Fruit fly (Drosophila melanogaster) whole organism, prepupa: ENCODE data around the gene xit.

Experiments used
- Blimp-1 ChIP-seq: fragments of 200-800 bp; sonication (Bioruptor generic); optimal IDR thresholded peaks from 3 replicates; lab custom pipeline; 2017; ENCODE audit warnings: missing biosample characterization, missing genetic modification characterization, mild to moderate bottlenecking, moderate library complexity, missing genetic modification reagents
- CG10631 ChIP-seq: fragments of 200-800 bp; sonication (Bioruptor generic); optimal IDR thresholded peaks from 2 replicates; lab custom pipeline; 2016; ENCODE audit warnings: missing biosample characterization, missing genetic modification characterization
- CG11294 ChIP-seq: fragments of 200-800 bp; sonication (Bioruptor generic); IDR thresholded peaks from 2 replicates; pipeline ENCODE4 v1.3.6; 2022; ENCODE audit warnings: missing biosample characterization, missing genetic modification characterization
- CG15336 ChIP-seq: fragments of 200-800 bp; sonication (Bioruptor generic); IDR thresholded peaks from 2 replicates; pipeline ENCODE4 v1.3.6; 2022; ENCODE audit warnings: missing biosample characterization, missing genetic modification characterization
- CG1621 ChIP-seq: fragments of 200-800 bp; sonication (Bioruptor generic); optimal IDR thresholded peaks from 3 replicates; lab custom pipeline; 2018; ENCODE audit warnings: missing biosample characterization, mild to moderate bottlenecking, missing genetic modification characterization
- CG31627 ChIP-seq: fragments of 200-800 bp; sonication (Bioruptor generic); optimal IDR thresholded peaks from 3 replicates; lab custom pipeline; 2016; ENCODE audit warnings: missing biosample characterization, missing genetic modification characterization
- CG32006 ChIP-seq: fragments of 200-800 bp; sonication (Bioruptor generic); optimal IDR thresholded peaks from 3 replicates; lab custom pipeline; 2017; ENCODE audit warnings: missing biosample characterization, mild to moderate bottlenecking, missing genetic modification characterization
- CG34406 ChIP-seq: fragments of 200-800 bp; sonication (Bioruptor generic); optimal IDR thresholded peaks from 3 replicates; lab custom pipeline; 2016; ENCODE audit warnings: missing biosample characterization, missing genetic modification characterization
- CG3919 ChIP-seq: fragments of 200-800 bp; sonication (Bioruptor generic); optimal IDR thresholded peaks from 3 replicates; lab custom pipeline; 2016; ENCODE audit warnings: missing biosample characterization, missing genetic modification characterization
- CG4318 ChIP-seq: fragments of 200-800 bp; sonication (Bioruptor generic); optimal IDR thresholded peaks from 3 replicates; lab custom pipeline; 2017; ENCODE audit warnings: missing biosample characterization, mild to moderate bottlenecking, missing genetic modification characterization
- CG6163 ChIP-seq: fragments of 200-800 bp; sonication (Bioruptor generic); IDR thresholded peaks from 3 replicates; pipeline ENCODE4 v1.3.6; 2022; ENCODE audit warnings: missing biosample characterization, missing genetic modification characterization
- CG6792 ChIP-seq: fragments of 200-800 bp; sonication (Bioruptor generic); optimal IDR thresholded peaks from 3 replicates; lab custom pipeline; 2016; ENCODE audit warnings: missing biosample characterization, missing genetic modification characterization
- CG6854 ChIP-seq: fragments of 200-800 bp; sonication (Bioruptor generic); optimal IDR thresholded peaks from 2 replicates; lab custom pipeline; 2017; ENCODE audit warnings: missing biosample characterization, mild to moderate bottlenecking, missing genetic modification characterization
- CG7368 ChIP-seq: fragments of 200-800 bp; sonication (Bioruptor generic); optimal IDR thresholded peaks from 3 replicates; lab custom pipeline; 2016; ENCODE audit warnings: missing biosample characterization, missing genetic modification characterization
- CG8119 ChIP-seq: fragments of 200-800 bp; sonication (Bioruptor generic); IDR thresholded peaks from 3 replicates; pipeline ENCODE4 v1.3.6; 2022; ENCODE audit warnings: missing biosample characterization, missing genetic modification characterization
- CG8319 ChIP-seq: fragments of 200-800 bp; sonication (Bioruptor generic); optimal IDR thresholded peaks from 3 replicates; lab custom pipeline; 2016; ENCODE audit warnings: missing biosample characterization, missing genetic modification characterization
- CG8632 ChIP-seq: fragments of 200-800 bp; sonication (Bioruptor generic); optimal IDR thresholded peaks from 3 replicates; lab custom pipeline; 2016; ENCODE audit warnings: missing biosample characterization, missing genetic modification characterization
- CG9139 ChIP-seq: fragments of 200-800 bp; sonication (Bioruptor generic); optimal IDR thresholded peaks from 3 replicates; lab custom pipeline; 2017; ENCODE audit warnings: missing biosample characterization, mild to moderate bottlenecking, missing genetic modification characterization
- Eip75B ChIP-seq: fragments of 200-800 bp; sonication (Bioruptor generic); optimal IDR thresholded peaks from 3 replicates; lab custom pipeline; 2016; ENCODE audit warnings: missing biosample characterization, missing genetic modification characterization
- Eip78C ChIP-seq: fragments of 200-800 bp; sonication (Bioruptor generic); peaks from one replicate; lab custom pipeline; 2016; ENCODE audit warnings: missing biosample characterization, missing genetic modification characterization
- Ets21C ChIP-seq: fragments of 200-800 bp; sonication (Bioruptor generic); optimal IDR thresholded peaks from 3 replicates; lab custom pipeline; 2016; ENCODE audit warnings: missing biosample characterization, missing genetic modification characterization
- Ets96B ChIP-seq: fragments of 200-800 bp; optimal IDR thresholded peaks from 2 replicates; lab custom pipeline; 2019; ENCODE audit warnings: missing biosample characterization, mild to moderate bottlenecking, missing genetic modification characterization, moderate library complexity
- Gug ChIP-seq: fragments of 200-800 bp; sonication (Bioruptor generic); IDR thresholded peaks from 2 replicates; pipeline ENCODE4 v1.3.6; 2022; ENCODE audit warnings: missing biosample characterization, missing genetic modification characterization
- Hr38 ChIP-seq: sonication (Bioruptor generic); optimal IDR thresholded peaks from 2 replicates; lab custom pipeline; 2016; ENCODE audit warnings: missing biosample characterization, missing genetic modification characterization
- Hr4 ChIP-seq: fragments of 200-800 bp; sonication (Bioruptor generic); optimal IDR thresholded peaks from 3 replicates; lab custom pipeline; 2016; ENCODE audit warnings: missing biosample characterization, missing genetic modification characterization
- Met ChIP-seq: fragments of 200-800 bp; sonication (Bioruptor generic); optimal IDR thresholded peaks from 3 replicates; lab custom pipeline; 2016; ENCODE audit warnings: missing biosample characterization, missing genetic modification characterization
- Smox ChIP-seq: fragments of 200-800 bp; sonication (Bioruptor generic); optimal IDR thresholded peaks from 3 replicates; lab custom pipeline; 2016; ENCODE audit warnings: missing biosample characterization, missing genetic modification characterization
- Sox102F ChIP-seq: fragments of 200-800 bp; sonication (Bioruptor generic); optimal IDR thresholded peaks from 2 replicates; lab custom pipeline; 2016; ENCODE audit warnings: missing biosample characterization, mild to moderate bottlenecking, missing genetic modification characterization
- achi ChIP-seq: fragments of 200-800 bp; sonication (Bioruptor generic); optimal IDR thresholded peaks from 3 replicates; lab custom pipeline; 2016; ENCODE audit warnings: missing biosample characterization, missing genetic modification characterization
- acj6 ChIP-seq: fragments of 200-800 bp; sonication (Bioruptor generic); optimal IDR thresholded peaks from 3 replicates; lab custom pipeline; 2016; ENCODE audit warnings: missing biosample characterization, missing genetic modification characterization
- cyc ChIP-seq: fragments of 200-800 bp; sonication (Bioruptor generic); optimal IDR thresholded peaks from 3 replicates; lab custom pipeline; 2016; ENCODE audit warnings: missing biosample characterization, missing genetic modification characterization
- dac ChIP-seq: fragments of 200-800 bp; sonication (Bioruptor generic); optimal IDR thresholded peaks from 2 replicates; lab custom pipeline; 2017; ENCODE audit warnings: missing biosample characterization, mild to moderate bottlenecking, missing genetic modification characterization
- dsx ChIP-seq: fragments of 200-800 bp; optimal IDR thresholded peaks from 3 replicates; lab custom pipeline; 2019; ENCODE audit warnings: missing biosample characterization, mild to moderate bottlenecking, missing genetic modification characterization, moderate library complexity; ENCODE audit not compliant: poor library complexity, severe bottlenecking
- eg ChIP-seq: fragments of 200-800 bp; sonication (Bioruptor generic); IDR thresholded peaks from 3 replicates; pipeline ENCODE4 v1.3.6; 2022; ENCODE audit warnings: missing biosample characterization, missing genetic modification characterization
- esn ChIP-seq: fragments of 200-800 bp; sonication (Bioruptor generic); optimal IDR thresholded peaks from 2 replicates; lab custom pipeline; 2016; ENCODE audit warnings: missing biosample characterization, mild to moderate bottlenecking, missing genetic modification characterization, moderate library complexity
- fd59A ChIP-seq: fragments of 200-800 bp; sonication (Bioruptor generic); optimal IDR thresholded peaks from 2 replicates; lab custom pipeline; 2017; ENCODE audit warnings: missing biosample characterization, mild to moderate bottlenecking, missing genetic modification characterization, missing genetic modification reagents
- fd85E ChIP-seq: fragments of 200-800 bp; sonication (Bioruptor generic); optimal IDR thresholded peaks from 3 replicates; lab custom pipeline; 2016; ENCODE audit warnings: missing biosample characterization, missing genetic modification characterization
- fkh ChIP-seq: fragments of 200-800 bp; sonication (Bioruptor generic); optimal IDR thresholded peaks from 3 replicates; lab custom pipeline; 2017; ENCODE audit warnings: missing biosample characterization, mild to moderate bottlenecking, missing genetic modification characterization, moderate library complexity
- lz ChIP-seq: fragments of 200-800 bp; sonication (Bioruptor generic); optimal IDR thresholded peaks from 3 replicates; lab custom pipeline; 2016; ENCODE audit warnings: missing biosample characterization, missing genetic modification characterization
- pdm3 ChIP-seq: fragments of 200-800 bp; sonication (Bioruptor generic); optimal IDR thresholded peaks from 3 replicates; lab custom pipeline; 2016; ENCODE audit warnings: missing biosample characterization, missing genetic modification characterization
- spab ChIP-seq: fragments of 200-800 bp; sonication (Bioruptor generic); optimal IDR thresholded peaks from 2 replicates; lab custom pipeline; 2017; ENCODE audit warnings: missing biosample characterization, mild to moderate bottlenecking, missing genetic modification characterization, missing genetic modification reagents
- ss ChIP-seq, 2 experiments: fragments of 200-800 bp; sonication (Bioruptor generic); optimal IDR thresholded peaks; 2 replicates in 1 of 2; 3 replicates in 1 of 2; lab custom pipeline; 2017 to 2018; ENCODE audit warnings: mild to moderate bottlenecking in 2 of 2, missing biosample characterization in 2 of 2, missing genetic modification characterization in 2 of 2, moderate library complexity in 1 of 2
- svp ChIP-seq: fragments of 200-800 bp; sonication (Bioruptor generic); peaks from one replicate; lab custom pipeline; 2016; ENCODE audit warnings: missing biosample characterization, missing genetic modification characterization
- topi ChIP-seq: fragments of 200-800 bp; sonication (Bioruptor generic); optimal IDR thresholded peaks from 3 replicates; lab custom pipeline; 2016; ENCODE audit warnings: missing biosample characterization, missing genetic modification characterization

xit gene

DNA sequence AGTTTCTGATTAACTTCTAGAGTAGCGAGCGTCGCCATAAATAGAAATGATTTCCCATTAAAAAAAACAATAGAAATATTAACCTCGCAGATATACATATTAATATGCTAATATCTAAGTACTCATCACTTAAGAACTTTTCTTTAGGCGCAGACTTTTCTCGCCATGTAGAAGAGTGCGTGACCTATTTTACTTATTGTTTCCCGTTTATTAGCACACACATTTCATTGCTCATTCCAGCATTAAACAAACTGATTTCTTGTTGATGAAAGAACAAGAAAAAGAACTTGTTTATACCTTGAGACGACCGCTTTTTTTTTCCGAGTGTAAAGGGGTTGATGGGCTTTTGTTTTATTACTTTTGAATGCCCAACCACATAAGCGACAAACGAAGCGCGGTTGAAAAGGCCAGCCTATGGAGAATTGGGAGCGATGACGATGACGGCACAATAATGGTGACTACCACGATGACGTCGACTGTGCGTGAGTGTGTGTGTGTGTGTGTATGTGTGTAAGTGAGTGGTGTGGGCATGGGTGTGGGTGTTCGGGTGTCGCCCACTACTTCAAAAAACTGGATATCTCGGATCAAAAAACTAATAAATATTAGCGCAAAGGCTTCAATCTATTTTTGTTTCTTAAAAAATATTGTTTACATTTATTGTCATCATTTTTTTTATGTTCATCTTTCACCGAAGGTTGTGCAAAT is 24.7 kb upstream of the xit start:
- TF ChIP-seq CG6163 (no peak), cyc (GFP tag; lab: Kevin White, UChicago) (no peak), fd85E (no peak), CG34406 (peak; percentile 11), CG11294 (no peak), CG3919 (no peak), Ets96B (tag; lab: Kevin White, UChicago) (no peak), acj6 (GFP tag; lab: Kevin White, UChicago) (peak; percentile 17), svp (GFP tag; lab: Kevin White, UChicago) (peak; percentile 64), Ets21C (no peak), Hr4 (GFP tag; lab: Kevin White, UChicago) (peak; percentile 7), ss (GFP tag; optimal IDR thresholded peaks at IDR 0.05; lab: Kevin White, UChicago) (no peak), CG32006 (GFP tag; lab: Kevin White, UChicago) (peak; percentile 19), CG6792 (GFP tag; lab: Kevin White, UChicago) (no peak), CG8119 (GFP tag; lab: Robert Waterston, UW) (no peak), CG15336 (GFP tag; lab: Robert Waterston, UW) (no peak), fd59A (GFP tag; lab: Kevin White, UChicago) (no peak), CG10631 (GFP tag; lab: Kevin White, UChicago) (no peak), Blimp-1 (GFP tag; lab: Kevin White, UChicago) (no peak), spab (no peak), Met (GFP tag; lab: Kevin White, UChicago) (no peak), pdm3 (GFP tag; lab: Kevin White, UChicago) (peak; percentile 34), CG31627 (peak; percentile 11), dac (GFP tag; lab: Kevin White, UChicago) (no peak), Sox102F (no peak), esn (GFP tag; lab: Kevin White, UChicago) (peak; percentile 13), CG8319 (GFP tag; lab: Kevin White, UChicago) (no peak), eg (GFP tag; lab: Robert Waterston, UW) (no peak), topi (GFP tag; lab: Kevin White, UChicago) (peak; percentile 25), CG8632 (GFP tag; lab: Kevin White, UChicago) (no peak), CG9139 (no peak), CG6854 (GFP tag; lab: Kevin White, UChicago) (no peak), Hr38 (GFP tag; lab: Kevin White, UChicago) (no peak), CG1621 (tag; lab: Kevin White, UChicago) (no peak), CG4318 (no peak), Eip78C (no peak), achi (GFP tag; lab: Kevin White, UChicago) (no peak), Gug (no peak), lz (no peak), dsx (GFP tag; lab: Kevin White, UChicago) (no peak), Eip75B (GFP tag; lab: Kevin White, UChicago) (no peak), CG7368 (GFP tag; lab: Kevin White, UChicago) (no peak), Smox (GFP tag; lab: Kevin White, UChicago) (no peak), fkh (no peak)
